Worm (Caenorhabditis elegans): ENCODE measurements around the gene W03G11.4.

- no peak for TF ChIP-seq unc-39 (tag; optimal IDR thresholded peaks at IDR 0.05)
- no peak for TF ChIP-seq nhr-77 (tag; optimal IDR thresholded peaks at IDR 0.05)
- TF ChIP-seq nhr-10 (tag; optimal IDR thresholded peaks at IDR 0.05) = no peak
- no peak for TF ChIP-seq sma-9 (GFP tag; optimal IDR thresholded peaks at IDR 0.05)
- no peak for TF ChIP-seq sma-9 (tag; optimal IDR thresholded peaks at IDR 0.05)
- TF ChIP-seq snpc-4 (tag; optimal IDR thresholded peaks at IDR 0.05) = no peak
- TF ChIP-seq F13H6.1 (tag; optimal IDR thresholded peaks at IDR 0.05) = no peak
These were observed 2.3 kb upstream of the W03G11.4 start for ce11 chrX:12095200-12095599.
